Worm (Caenorhabditis elegans) whole organism, L2 larva: Measurements from ENCODE around the gene atg-3.

ENCODE experiments used
- Y55F3AM.14 ChIP-seq: fragments of 200-800 bp; sonication (Bioruptor generic); optimal IDR thresholded peaks from 2 replicates; lab custom pipeline; 2018; ENCODE audit warnings: mild to moderate bottlenecking, missing genetic modification characterization, missing compliant biosample characterization
- ZK546.5 ChIP-seq: sonication (generic microtip); optimal IDR thresholded peaks from 2 replicates; lab custom pipeline; 2017; ENCODE audit warnings: missing biosample characterization, missing genetic modification characterization
- ama-1 ChIP-seq: fragments of 150-350 bp; optimal IDR thresholded peaks from 2 replicates; lab custom pipeline; 2018; ENCODE audit warnings: inconsistent platforms
- lsy-2 ChIP-seq, 2 experiments: fragments of 150-350 bp in 1 of 2; sonication (generic microtip) in 1 of 2; optimal IDR thresholded peaks; 2 replicates each; lab custom pipeline; 2014 to 2017; ENCODE audit warnings: missing biosample characterization in 2 of 2, missing genetic modification characterization in 2 of 2
- nhr-10 ChIP-seq: sonication (generic microtip); optimal IDR thresholded peaks from 2 replicates; lab custom pipeline; 2017; ENCODE audit warnings: missing biosample characterization, missing genetic modification characterization
- nhr-11 ChIP-seq: fragments of 150-350 bp; optimal IDR thresholded peaks from 2 replicates; lab custom pipeline; 2014; ENCODE audit warnings: missing biosample characterization, missing genetic modification characterization
- nhr-237 ChIP-seq: fragments of 150-350 bp; optimal IDR thresholded peaks from 2 replicates; lab custom pipeline; 2014; ENCODE audit warnings: missing biosample characterization, missing genetic modification characterization
- nhr-77 ChIP-seq: fragments of 150-350 bp; optimal IDR thresholded peaks from 2 replicates; lab custom pipeline; 2014; ENCODE audit warnings: missing biosample characterization, missing genetic modification characterization
- unc-62 ChIP-seq: fragments of 150-350 bp; optimal IDR thresholded peaks from 2 replicates; lab custom pipeline; 2014; ENCODE audit warnings: missing biosample characterization, missing genetic modification reagents, missing genetic modification characterization
- ztf-4 ChIP-seq: fragments of 150-350 bp; optimal IDR thresholded peaks from 2 replicates; lab custom pipeline; 2014; ENCODE audit warnings: missing biosample characterization, missing genetic modification characterization

ce11 chrIV:976372-976771, 33.9 kb upstream of the atg-3 start:
- no peak for TF ChIP-seq unc-62 (GFP tag; lab: Kevin White, UChicago)
- TF ChIP-seq nhr-11 = no peak
- TF ChIP-seq Y55F3AM.14 = no peak
- TF ChIP-seq nhr-77 = no peak
- no peak for TF ChIP-seq ztf-4 (tag; lab: Kevin White, UChicago)
- no peak for TF ChIP-seq lsy-2 (tag; optimal IDR thresholded peaks at IDR 0.05; lab: Kevin White, UChicago)
- TF ChIP-seq ZK546.5 (tag; lab: Kevin White, UChicago) = no peak
- no peak for TF ChIP-seq ama-1 (lab: Kevin White, UChicago)
- no peak for TF ChIP-seq nhr-237
- TF ChIP-seq nhr-10 = no peak
